Fruit fly (Drosophila melanogaster): Measurements from ENCODE around the gene CG31668.

DNA sequence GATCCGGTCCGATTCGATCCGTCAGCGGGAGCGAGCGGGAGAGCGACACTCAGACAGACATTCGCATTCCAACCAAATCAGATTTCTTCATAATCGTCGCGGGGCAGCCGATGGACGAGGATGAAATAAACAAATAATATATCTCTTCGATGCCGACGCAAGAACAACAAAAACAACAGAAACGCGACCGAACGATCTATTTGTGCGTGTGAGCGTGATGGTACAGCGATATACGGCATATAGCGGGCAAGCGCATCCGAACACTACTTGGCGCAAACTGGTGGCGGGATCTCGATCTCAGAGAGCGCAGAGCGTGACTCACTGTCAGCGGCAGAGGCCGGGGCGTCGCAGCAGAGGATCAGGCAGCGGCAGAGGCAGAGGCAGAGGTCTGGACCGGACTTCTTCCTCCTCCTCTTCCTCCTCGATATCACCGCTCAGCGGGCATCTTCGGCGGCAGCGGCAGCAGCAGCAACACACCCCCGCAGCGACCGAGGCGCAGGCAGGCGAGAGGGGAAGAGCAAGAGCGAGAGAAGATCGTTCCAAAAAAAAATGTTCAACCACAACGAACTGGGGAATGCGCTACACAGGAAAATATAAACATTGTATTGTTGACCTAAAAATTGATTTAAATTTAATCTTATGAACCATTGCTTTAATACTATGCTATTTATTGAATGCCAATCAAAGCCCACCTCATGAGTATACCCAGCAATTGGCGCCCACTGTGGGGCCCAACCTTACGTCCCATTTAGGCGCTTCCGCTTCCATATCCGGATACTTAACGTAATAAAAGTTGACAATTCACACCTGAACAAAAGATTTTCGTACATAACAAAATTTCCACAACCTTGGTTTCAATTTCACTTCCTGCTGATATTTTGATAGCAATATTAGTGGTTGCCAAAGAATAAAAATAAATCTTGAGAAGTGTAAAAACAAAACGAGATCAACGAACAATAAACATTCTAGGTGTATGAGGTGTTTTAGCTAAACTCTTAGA, 44.4 kb downstream of the CG31668 start:
- TF ChIP-seq CG12768 (GFP tag; optimal IDR thresholded peaks at IDR 0.05) (no peak), Hr96 (GFP tag; optimal IDR thresholded peaks at IDR 0.05) (no peak), ovo (GFP tag; optimal IDR thresholded peaks at IDR 0.05) (peak; percentile 13), kay (GFP tag; ENCODE audit: borderline replicate concordance) (peak; percentile 75), CG5204 (GFP tag; optimal IDR thresholded peaks at IDR 0.05) (no peak), CG14711 (tag; optimal IDR thresholded peaks at IDR 0.05) (no peak), CG1620 (GFP tag; optimal IDR thresholded peaks at IDR 0.05) (no peak), CG7101 (tag; optimal IDR thresholded peaks at IDR 0.05) (no peak), cic (GFP tag; optimal IDR thresholded peaks at IDR 0.05) (peak; percentile 16)
